Worm (Caenorhabditis elegans) whole organism, young adult: Measurements from ENCODE around the gene Y7A5A.10.

Experiments used
- B0019.2 ChIP-seq: fragments of 200-800 bp; sonication (Bioruptor generic); conservative IDR thresholded peaks from 2 replicates; pipeline ENCODE4 v1.3.6; 2022; ENCODE audit warnings: missing genetic modification reagents, missing genetic modification characterization, missing compliant biosample characterization
- B0261.1 ChIP-seq: sonication (generic microtip); optimal IDR thresholded peaks from 2 replicates; lab custom pipeline; 2016; ENCODE audit warnings: mild to moderate bottlenecking, missing genetic modification characterization, moderate library complexity, missing compliant biosample characterization
- B0336.3 ChIP-seq: fragments of 200-800 bp; sonication (Bioruptor generic); IDR thresholded peaks from 2 replicates; pipeline ENCODE4 v1.3.6; 2022; ENCODE audit warnings: missing genetic modification characterization, missing compliant biosample characterization
- C06A6.2 ChIP-seq: fragments of 200-800 bp; sonication (Bioruptor generic); conservative IDR thresholded peaks from 2 replicates; pipeline ENCODE4 v1.3.6; 2022; ENCODE audit warnings: missing genetic modification characterization, missing compliant biosample characterization
- D2030.7 ChIP-seq: fragments of 200-800 bp; sonication (Bioruptor generic); IDR thresholded peaks from 2 replicates; pipeline ENCODE4 v1.3.6; 2022; ENCODE audit warnings: missing genetic modification reagents, missing genetic modification characterization, missing compliant biosample characterization
- F10E7.11 ChIP-seq: sonication (generic microtip); optimal IDR thresholded peaks from 2 replicates; lab custom pipeline; 2017; ENCODE audit warnings: mild to moderate bottlenecking, missing genetic modification characterization, moderate library complexity, missing compliant biosample characterization
- F22D6.2 ChIP-seq: sonication (generic microtip); optimal IDR thresholded peaks from 2 replicates; lab custom pipeline; 2016; ENCODE audit warnings: mild to moderate bottlenecking, missing genetic modification characterization, missing compliant biosample characterization
- F37B4.10 ChIP-seq: fragments of 200-800 bp; sonication (Bioruptor generic); IDR thresholded peaks from 2 replicates; pipeline ENCODE4 v1.3.6; 2022; ENCODE audit warnings: missing genetic modification characterization, missing compliant biosample characterization
- T26A5.8 ChIP-seq: sonication (generic microtip); optimal IDR thresholded peaks from 2 replicates; lab custom pipeline; 2016; ENCODE audit warnings: missing genetic modification characterization, missing compliant biosample characterization
- Y67H2A.10 ChIP-seq: fragments of 200-800 bp; sonication (Bioruptor generic); conservative IDR thresholded peaks from 2 replicates; pipeline ENCODE4 v1.3.6; 2022; ENCODE audit warnings: missing genetic modification reagents, missing genetic modification characterization, missing compliant biosample characterization
- ZK185.1 ChIP-seq: sonication (generic microtip); optimal IDR thresholded peaks from 2 replicates; lab custom pipeline; 2016; ENCODE audit warnings: mild to moderate bottlenecking, missing genetic modification characterization, missing compliant biosample characterization; ENCODE audit not compliant: poor library complexity, severe bottlenecking
- atf-7 ChIP-seq: sonication (generic microtip); optimal IDR thresholded peaks from 2 replicates; lab custom pipeline; 2017; ENCODE audit warnings: mild to moderate bottlenecking, missing genetic modification characterization, missing compliant biosample characterization
- cebp-1 ChIP-seq, 2 experiments: fragments of 200-800 bp in 1 of 2; sonication (Bioruptor generic) in 1 of 2; sonication (generic microtip) in 1 of 2; IDR thresholded peaks in 1 of 2; optimal IDR thresholded peaks in 1 of 2; 2 replicates each; pipeline versions ENCODE4 v1.3.6 to Lab custom; 2017 to 2022; ENCODE audit warnings: missing compliant biosample characterization in 2 of 2, missing genetic modification characterization in 2 of 2, mild to moderate bottlenecking in 1 of 2, missing genetic modification reagents in 1 of 2, moderate library complexity in 1 of 2
- ceh-100 ChIP-seq: fragments of 200-800 bp; sonication (Bioruptor generic); IDR thresholded peaks from 2 replicates; pipeline ENCODE4 v1.3.6; 2022; ENCODE audit warnings: missing genetic modification reagents, missing genetic modification characterization, missing compliant biosample characterization
- ceh-27 ChIP-seq: fragments of 200-800 bp; sonication (Bioruptor generic); optimal IDR thresholded peaks from 2 replicates; lab custom pipeline; 2018; ENCODE audit warnings: mild to moderate bottlenecking, missing genetic modification characterization, moderate library complexity, missing compliant biosample characterization
- chd-7 ChIP-seq: sonication (generic microtip); optimal IDR thresholded peaks from 2 replicates; lab custom pipeline; 2016; ENCODE audit warnings: mild to moderate bottlenecking, missing genetic modification characterization, moderate library complexity, missing compliant biosample characterization
- dox-1 ChIP-seq: fragments of 200-800 bp; sonication (Bioruptor generic); IDR thresholded peaks from 2 replicates; pipeline ENCODE4 v1.3.6; 2022; ENCODE audit warnings: missing genetic modification reagents, missing genetic modification characterization, missing compliant biosample characterization
- dpl-1 ChIP-seq: fragments of 150-350 bp; optimal IDR thresholded peaks from 2 replicates; lab custom pipeline; 2014; ENCODE audit warnings: missing biosample characterization, missing genetic modification reagents, missing genetic modification characterization
- egl-44 ChIP-seq: fragments of 200-800 bp; sonication (Bioruptor generic); IDR thresholded peaks from 2 replicates; pipeline ENCODE4 v1.3.6; 2022; ENCODE audit warnings: missing genetic modification reagents, missing genetic modification characterization, missing compliant biosample characterization
- hlh-12 ChIP-seq: sonication (generic microtip); optimal IDR thresholded peaks from 2 replicates; lab custom pipeline; 2016; ENCODE audit warnings: missing genetic modification characterization, missing compliant biosample characterization
- lin-26 ChIP-seq: fragments of 200-800 bp; sonication (Bioruptor generic); IDR thresholded peaks from 2 replicates; pipeline ENCODE4 v1.3.6; 2022; ENCODE audit warnings: missing genetic modification reagents, missing genetic modification characterization, missing compliant biosample characterization
- lin-35 ChIP-seq, 3 experiments: fragments of 150-350 bp in 2 of 3; sonication (generic microtip) in 1 of 3; optimal IDR thresholded peaks; 2 replicates each; lab custom pipeline; 2014 to 2018; ENCODE audit warnings: missing biosample characterization in 3 of 3, missing genetic modification characterization in 3 of 3, missing genetic modification reagents in 3 of 3
- lin-40 ChIP-seq: sonication (generic microtip); optimal IDR thresholded peaks from 2 replicates; lab custom pipeline; 2016; ENCODE audit warnings: missing genetic modification characterization, mild to moderate bottlenecking, missing compliant biosample characterization, missing genotype, missing genetic modification reagents
- madf-10 ChIP-seq: sonication (generic microtip); optimal IDR thresholded peaks from 2 replicates; lab custom pipeline; 2016; ENCODE audit warnings: mild to moderate bottlenecking, missing genetic modification characterization, missing compliant biosample characterization
- madf-6 ChIP-seq: fragments of 200-800 bp; sonication (Bioruptor generic); IDR thresholded peaks from 2 replicates; pipeline ENCODE4 v1.3.6; 2022; ENCODE audit warnings: missing genetic modification reagents, missing genetic modification characterization, missing compliant biosample characterization
- mcd-1 ChIP-seq: fragments of 200-800 bp; sonication (Bioruptor generic); IDR thresholded peaks from 2 replicates; pipeline ENCODE4 v1.3.6; 2022; ENCODE audit warnings: missing genetic modification reagents, missing genetic modification characterization, missing compliant biosample characterization
- mxl-1 ChIP-seq: sonication (generic microtip); optimal IDR thresholded peaks from 2 replicates; lab custom pipeline; 2016; ENCODE audit warnings: missing genetic modification characterization, missing compliant biosample characterization
- nfyb-1 ChIP-seq: fragments of 200-800 bp; sonication (Bioruptor generic); IDR thresholded peaks from 2 replicates; pipeline ENCODE4 v1.3.6; 2022; ENCODE audit warnings: missing genetic modification reagents, missing genetic modification characterization, missing compliant biosample characterization
- nhr-120 ChIP-seq: fragments of 200-800 bp; sonication (Bioruptor generic); IDR thresholded peaks from 2 replicates; pipeline ENCODE4 v1.3.6; 2022; ENCODE audit warnings: missing genetic modification characterization, missing compliant biosample characterization
- nhr-80 ChIP-seq: sonication (generic microtip); optimal IDR thresholded peaks from 2 replicates; lab custom pipeline; 2016; ENCODE audit warnings: missing genetic modification characterization, missing compliant biosample characterization
- nhr-90 ChIP-seq: sonication (generic microtip); optimal IDR thresholded peaks from 2 replicates; lab custom pipeline; 2016; ENCODE audit warnings: missing genotype, mild to moderate bottlenecking, missing genetic modification characterization, missing compliant biosample characterization
- pha-4 ChIP-seq: fragments of 150-350 bp; sonication (generic microtip); optimal IDR thresholded peaks from 2 replicates; lab custom pipeline; 2014; ENCODE audit warnings: missing biosample characterization, missing genetic modification reagents, missing genetic modification characterization
- repo-1 ChIP-seq: sonication (generic microtip); optimal IDR thresholded peaks from 2 replicates; lab custom pipeline; 2017; ENCODE audit warnings: mild to moderate bottlenecking, missing genetic modification characterization, missing compliant biosample characterization
- sdz-38 ChIP-seq: sonication (generic microtip); optimal IDR thresholded peaks from 2 replicates; lab custom pipeline; 2016; ENCODE audit warnings: missing genotype, missing genetic modification characterization, missing compliant biosample characterization
- snpc-1.3 ChIP-seq: sonication (generic microtip); optimal IDR thresholded peaks from 2 replicates; lab custom pipeline; 2017; ENCODE audit warnings: missing genetic modification characterization, mild to moderate bottlenecking, missing compliant biosample characterization, antibody characterized with exemption, moderate library complexity, missing genotype, missing genetic modification reagents; ENCODE audit not compliant: insufficient read depth
- snpc-3.4 ChIP-seq: sonication (generic microtip); optimal IDR thresholded peaks from 2 replicates; lab custom pipeline; 2017; ENCODE audit warnings: missing genetic modification characterization, mild to moderate bottlenecking, missing compliant biosample characterization, antibody characterized with exemption, moderate library complexity, missing genotype, missing genetic modification reagents
- snpc-4 ChIP-seq, 5 experiments: fragments of 150-350 bp in 1 of 5; sonication (generic microtip) in 4 of 5; optimal IDR thresholded peaks; 2 replicates each; lab custom pipeline; 2014 to 2018; ENCODE audit warnings: missing genetic modification characterization in 5 of 5, missing biosample characterization in 3 of 5, antibody characterized with exemption in 2 of 5, mild to moderate bottlenecking in 2 of 5, missing compliant biosample characterization in 2 of 5, missing genotype in 2 of 5, moderate library complexity in 2 of 5, missing genetic modification reagents in 1 of 5
- tbp1 ChIP-seq: fragments of 200-800 bp; sonication (Bioruptor generic); optimal IDR thresholded peaks from 2 replicates; lab custom pipeline; 2018; ENCODE audit warnings: mild to moderate bottlenecking, missing genetic modification characterization, missing compliant biosample characterization
- tlf-1 ChIP-seq: fragments of 200-800 bp; sonication (Bioruptor generic); optimal IDR thresholded peaks from 2 replicates; lab custom pipeline; 2018; ENCODE audit warnings: mild to moderate bottlenecking, missing genetic modification characterization, missing compliant biosample characterization
- unc-62 ChIP-seq: fragments of 150-350 bp; optimal IDR thresholded peaks from 2 replicates; lab custom pipeline; 2014; ENCODE audit warnings: missing biosample characterization, missing genetic modification reagents, missing genetic modification characterization
- zfh-2 ChIP-seq: fragments of 200-800 bp; sonication (Bioruptor generic); conservative IDR thresholded peaks from 2 replicates; pipeline ENCODE4 v1.3.6; 2022; ENCODE audit warnings: missing genetic modification reagents, missing genetic modification characterization, missing compliant biosample characterization
- zim-3 ChIP-seq: sonication (generic microtip); optimal IDR thresholded peaks from 2 replicates; lab custom pipeline; 2017; ENCODE audit warnings: mild to moderate bottlenecking, missing genetic modification characterization, moderate library complexity, missing compliant biosample characterization
- ztf-22 ChIP-seq: fragments of 200-800 bp; sonication (Bioruptor generic); optimal IDR thresholded peaks from 2 replicates; lab custom pipeline; 2018; ENCODE audit warnings: mild to moderate bottlenecking, missing genetic modification characterization, moderate library complexity, missing compliant biosample characterization
- ztf-3 ChIP-seq: fragments of 200-800 bp; sonication (Bioruptor generic); optimal IDR thresholded peaks from 2 replicates; lab custom pipeline; 2018; ENCODE audit warnings: mild to moderate bottlenecking, missing genetic modification characterization, missing compliant biosample characterization

Y7A5A.10 gene

DNA sequence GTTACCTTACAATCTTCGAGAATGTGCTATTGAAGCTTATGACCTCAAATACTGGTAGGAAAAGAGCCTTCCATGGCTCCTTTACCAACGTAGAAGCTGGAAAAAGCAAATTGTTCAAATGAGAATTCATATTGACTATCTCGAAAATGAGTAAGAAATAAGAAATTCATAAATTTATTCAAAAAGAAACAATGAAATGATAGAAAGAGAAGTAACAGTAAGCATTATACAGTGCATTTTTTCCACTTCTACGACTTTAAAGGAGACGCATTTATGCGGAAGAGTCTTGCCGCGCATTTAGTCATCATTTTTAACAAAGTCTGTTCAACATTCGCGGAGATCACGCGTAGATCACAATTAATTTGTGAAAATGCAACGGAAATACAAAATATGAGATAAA lies at the start of gene Y7A5A.10:
Gene Y7A5A.10, minus strand, starts transcription at position 101 of the 400 bp plus-strand sequence.
- TF ChIP-seq ztf-3 (GFP tag; lab: Kevin White, UChicago) (no peak), hlh-12 (tag; lab: Kevin White, UChicago) (no peak), madf-6 (GFP tag; lab: Robert Waterston, UW) (no peak), lin-35 (GFP tag; optimal IDR thresholded peaks at IDR 0.05; lab: Kevin White, UChicago) (no peak), D2030.7 (GFP tag; lab: Robert Waterston, UW) (no peak), Y67H2A.10 (no peak), ceh-27 (GFP tag; lab: Kevin White, UChicago) (no peak), T26A5.8 (tag; lab: Kevin White, UChicago) (no peak), zfh-2 (GFP tag; lab: Robert Waterston, UW) (no peak), snpc-3.4 (tag; lab: Kevin White, UChicago) (no peak), F37B4.10 (GFP tag; lab: Robert Waterston, UW) (no peak), B0019.2 (GFP tag; lab: Robert Waterston, UW) (no peak)

DNA sequence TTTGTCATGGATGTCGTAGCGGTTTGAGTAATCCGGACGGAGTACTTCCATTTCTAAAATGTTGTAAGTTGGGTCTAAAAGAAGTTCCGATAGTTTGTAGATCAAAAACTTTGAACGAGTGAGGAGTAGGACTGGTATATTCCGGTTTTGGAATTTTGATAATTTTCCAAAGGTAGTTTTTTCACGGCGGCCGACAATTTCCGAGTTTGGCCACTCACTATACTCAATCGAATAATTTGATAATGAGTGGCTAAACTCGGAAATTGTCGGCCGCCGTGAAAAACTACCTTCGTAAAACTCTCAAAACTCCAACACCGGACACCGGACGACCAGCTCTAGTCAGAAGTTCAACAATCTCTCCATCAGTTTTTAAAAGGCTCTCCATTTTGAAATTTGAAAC lies 49.5 kb upstream of the Y7A5A.10 start:
- no peak for TF ChIP-seq snpc-4 (GFP tag; optimal IDR thresholded peaks at IDR 0.05; lab: Kevin White, UChicago)
- peak in 3 of 4 experiments; percentile 22 to 84 (median 71) for TF ChIP-seq snpc-4 (tag; optimal IDR thresholded peaks at IDR 0.05; lab: Kevin White, UChicago)
- TF ChIP-seq nhr-120 (GFP tag; lab: Robert Waterston, UW): no peak

DNA sequence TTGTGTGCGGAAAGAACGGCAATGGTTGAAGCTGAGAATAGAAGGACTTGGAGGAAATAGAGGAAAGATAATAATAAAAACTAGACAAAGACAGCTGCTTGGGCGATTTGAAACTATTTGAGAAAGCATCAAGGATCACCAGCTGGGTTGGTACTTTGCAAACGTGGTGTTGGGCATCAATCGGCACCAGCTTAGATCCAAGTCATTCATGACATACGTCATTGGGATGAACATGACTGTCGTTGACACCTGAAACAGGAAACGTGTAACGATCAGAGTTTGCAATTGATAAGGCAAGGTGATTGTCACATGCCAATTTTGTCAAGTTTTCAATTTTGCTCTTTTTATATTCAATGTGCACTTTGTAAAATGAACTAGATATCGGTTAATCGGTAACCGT lies 47.6 kb upstream of the Y7A5A.10 start:
- TF ChIP-seq pha-4 (tag; lab: Kevin White, UChicago) (peak; percentile 60), C06A6.2 (0 out of 2 replicates have a peak, but pooled peaks have one; percentile 40), snpc-4 (GFP tag; optimal IDR thresholded peaks at IDR 0.05; lab: Kevin White, UChicago) (no peak), snpc-4 (tag; optimal IDR thresholded peaks at IDR 0.05; lab: Kevin White, UChicago) (peak in 2 of 4 experiments; percentile 21 to 41), lin-26 (no peak), mcd-1 (GFP tag; lab: Robert Waterston, UW) (0 out of 2 replicates have a peak, but pooled peaks have one; percentile 19), unc-62 (peak; percentile 11), mxl-1 (no peak), zim-3 (tag; lab: Kevin White, UChicago) (peak; percentile 15), dpl-1 (no peak), nhr-80 (tag; lab: Kevin White, UChicago) (peak; percentile 98), F22D6.2 (tag; lab: Kevin White, UChicago) (peak; percentile 22), nfyb-1 (GFP tag; lab: Robert Waterston, UW) (peak; percentile 33; the same call in 1 of the 2 replicates), ztf-22 (GFP tag; lab: Kevin White, UChicago) (peak; percentile 35), F10E7.11 (tag; lab: Kevin White, UChicago) (no peak), B0336.3 (GFP tag; lab: Robert Waterston, UW) (peak; percentile 67), B0261.1 (tag; lab: Kevin White, UChicago) (no peak), lin-40 (tag; lab: Kevin White, UChicago) (peak; percentile 66), madf-10 (peak; percentile 66), tbp1 (peak; percentile 39), sdz-38 (tag; lab: Kevin White, UChicago) (no peak), atf-7 (tag; lab: Kevin White, UChicago) (peak; percentile 94), egl-44 (GFP tag; lab: Robert Waterston, UW) (0 out of 2 replicates have a peak, but pooled peaks have one; percentile 22), chd-7 (tag; lab: Kevin White, UChicago) (peak; percentile 25), repo-1 (tag; lab: Kevin White, UChicago) (peak; percentile 30), cebp-1 (GFP tag; IDR thresholded peaks at IDR 0.05; lab: Robert Waterston, UW) (no peak), cebp-1 (tag; optimal IDR thresholded peaks at IDR 0.05; lab: Kevin White, UChicago) (peak; percentile 32), snpc-1.3 (tag; lab: Kevin White, UChicago) (no peak), ceh-100 (GFP tag; lab: Robert Waterston, UW) (no peak), tlf-1 (peak; percentile 60), ZK185.1 (peak; percentile 38), dox-1 (GFP tag; lab: Robert Waterston, UW) (peak; percentile 27; the same call in 1 of the 2 replicates), nhr-90 (peak; percentile 68)
